Fruit fly (Drosophila melanogaster): ENCODE measurements around the gene CG8360.

Gene CG8360

DNA sequence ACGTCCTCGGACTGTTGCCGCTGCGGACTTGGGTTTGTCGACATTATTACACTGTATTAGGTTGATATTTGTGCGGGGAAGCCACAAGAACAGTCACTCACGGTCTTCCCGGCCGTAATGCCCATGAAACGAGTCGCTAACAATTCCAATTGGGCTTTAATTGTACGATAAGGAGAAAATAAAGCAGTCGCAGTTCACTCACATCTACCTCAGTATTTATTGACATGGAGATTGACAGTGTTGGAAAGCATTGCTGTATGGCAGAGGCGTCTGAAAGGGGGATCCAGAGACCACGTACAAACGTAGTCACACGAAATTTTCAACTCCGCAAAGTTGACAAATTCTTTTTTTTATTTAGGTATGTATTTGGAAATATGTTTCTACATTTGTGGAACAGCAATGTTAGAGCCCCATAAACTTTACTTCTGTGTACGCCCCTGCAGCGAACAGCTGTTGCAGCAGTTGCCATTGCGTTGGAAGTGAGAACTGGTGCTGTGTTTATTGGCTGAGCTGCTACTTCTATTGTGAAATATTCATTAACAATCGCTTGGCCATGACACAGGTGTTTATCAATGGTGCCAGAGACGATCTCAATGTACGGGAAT lies at the start of gene CG8360, which contains the start of gene CG8372 (continued):
- TF ChIP-seq org-1 (GFP tag; optimal IDR thresholded peaks at IDR 0.05) (peak; percentile 98), CG11093 (GFP tag; IDR thresholded peaks at IDR 0.05) (peak; percentile 99), CG17359 (tag; optimal IDR thresholded peaks at IDR 0.05) (peak; percentile 99), slou (GFP tag; optimal IDR thresholded peaks at IDR 0.05) (peak; percentile 99), CG7839 (tag; optimal IDR thresholded peaks at IDR 0.05) (peak; percentile 99), CG8388 (GFP tag; optimal IDR thresholded peaks at IDR 0.05) (peak; percentile 97), zfh1 (GFP tag; IDR thresholded peaks at IDR 0.05) (peak; percentile 100), gt (GFP tag; IDR thresholded peaks at IDR 0.05) (peak; percentile 97), zf30C (GFP tag; optimal IDR thresholded peaks at IDR 0.05) (peak; percentile 37), CG11695 (GFP tag; IDR thresholded peaks at IDR 0.05) (peak; percentile 99), sqz (GFP tag; optimal IDR thresholded peaks at IDR 0.05) (peak; percentile 96), CG12236 (GFP tag; optimal IDR thresholded peaks at IDR 0.05) (peak; percentile 99), CG2712 (tag; optimal IDR thresholded peaks at IDR 0.05) (peak; percentile 99), CG17186 (GFP tag; optimal IDR thresholded peaks at IDR 0.05) (peak; percentile 95), CG8765 (GFP tag; IDR thresholded peaks at IDR 0.05) (peak; percentile 99), TFAM (GFP tag; optimal IDR thresholded peaks at IDR 0.05) (peak; percentile 90), CG13424 (tag; optimal IDR thresholded peaks at IDR 0.05) (peak; percentile 99), cas (GFP tag; IDR thresholded peaks at IDR 0.05) (peak; percentile 97), tap (tag; optimal IDR thresholded peaks at IDR 0.05) (peak; percentile 98), CG11504 (tag; optimal IDR thresholded peaks at IDR 0.05) (peak; percentile 96), Fer2 (tag; optimal IDR thresholded peaks at IDR 0.05) (peak; percentile 96), tin (GFP tag; optimal IDR thresholded peaks at IDR 0.05) (peak; percentile 99), sna (GFP tag; IDR thresholded peaks at IDR 0.05; ENCODE audit: partially characterized antibody) (peak; percentile 69), Drgx (GFP tag; IDR thresholded peaks at IDR 0.05) (peak; percentile 99), CG3163 (GFP tag; optimal IDR thresholded peaks at IDR 0.05) (peak; percentile 94), CG12071 (GFP tag; optimal IDR thresholded peaks at IDR 0.05) (peak; percentile 99), Side (GFP tag; optimal IDR thresholded peaks at IDR 0.05) (peak; percentile 99), corto (GFP tag; optimal IDR thresholded peaks at IDR 0.05) (peak; percentile 99), Ets97D (GFP tag; optimal IDR thresholded peaks at IDR 0.05) (peak; percentile 96), tx (GFP tag; optimal IDR thresholded peaks at IDR 0.05) (peak; percentile 99), sens-2 (GFP tag; IDR thresholded peaks at IDR 0.05) (peak; percentile 99), Hr78 (GFP tag; optimal IDR thresholded peaks at IDR 0.05) (peak in 1 of 2 experiments; percentile 89), CG18476 (GFP tag; optimal IDR thresholded peaks at IDR 0.05) (peak; percentile 98), CG14667 (GFP tag; IDR thresholded peaks at IDR 0.05) (peak; percentile 99), CG13123 (GFP tag; optimal IDR thresholded peaks at IDR 0.05) (peak; percentile 98), CG4328 (GFP tag; optimal IDR thresholded peaks at IDR 0.05) (peak; percentile 97), btn (GFP tag; optimal IDR thresholded peaks at IDR 0.05) (peak; percentile 98)

- no peak for TF ChIP-seq Mes4 (GFP tag; optimal IDR thresholded peaks at IDR 0.05)
- TF ChIP-seq sug (tag; optimal IDR thresholded peaks at IDR 0.05): peak; percentile 24
- no peak for TF ChIP-seq zen (tag; optimal IDR thresholded peaks at IDR 0.05)
- TF ChIP-seq Dref (GFP tag; IDR thresholded peaks at IDR 0.05): no peak
- peak; percentile 51 for TF ChIP-seq nau (GFP tag; optimal IDR thresholded peaks at IDR 0.05)
- no peak for TF ChIP-seq CG11504 (tag; optimal IDR thresholded peaks at IDR 0.05)
- TF ChIP-seq sim (GFP tag; IDR thresholded peaks at IDR 0.05): 0 out of 2 replicates have a peak, but pooled peaks have one; percentile 1
- TF ChIP-seq CG1602 (GFP tag; optimal IDR thresholded peaks at IDR 0.05): no peak
- no peak for TF ChIP-seq CG11247 (GFP tag; IDR thresholded peaks at IDR 0.05)
- TF ChIP-seq danr (GFP tag; IDR thresholded peaks at IDR 0.05): no peak
- TF ChIP-seq Hsf (GFP tag; optimal IDR thresholded peaks at IDR 0.05): no peak
- no peak for TF ChIP-seq CG18619 (GFP tag; optimal IDR thresholded peaks at IDR 0.05)
- TF ChIP-seq vvl (GFP tag; IDR thresholded peaks at IDR 0.05): no peak
- no peak for TF ChIP-seq lab (GFP tag; optimal IDR thresholded peaks at IDR 0.05)
- TF ChIP-seq CG6791 (GFP tag; IDR thresholded peaks at IDR 0.05; ENCODE audit: partially characterized antibody): peak; percentile 44; the same call in 1 of the 3 replicates
- no peak for TF ChIP-seq ase (GFP tag; IDR thresholded peaks at IDR 0.05)
Measured at dm6 chr2L:8163025-8163351, 49.8 kb upstream of the CG8360 start, which contains the start of gene Piezo. Piezo (plus strand) TSS chr2L:8163073.
